Worm (Caenorhabditis elegans) whole organism, young adult: Measurements from ENCODE around the gene Y54G2A.13.
A peak's percentile ranks its signal among the peaks of the same experiment; 100 is the strongest.

Experiments used
- B0019.2 ChIP-seq: fragments of 200-800 bp; sonication (Bioruptor generic); conservative IDR thresholded peaks from 2 replicates; pipeline ENCODE4 v1.3.6; 2022; ENCODE audit warnings: missing genetic modification reagents, missing genetic modification characterization, missing compliant biosample characterization
- B0035.1 ChIP-seq: sonication (generic microtip); optimal IDR thresholded peaks from 2 replicates; lab custom pipeline; 2016; ENCODE audit warnings: missing genetic modification characterization, mild to moderate bottlenecking, missing compliant biosample characterization, missing genotype, missing genetic modification reagents
- B0336.3 ChIP-seq: fragments of 200-800 bp; sonication (Bioruptor generic); IDR thresholded peaks from 2 replicates; pipeline ENCODE4 v1.3.6; 2022; ENCODE audit warnings: missing genetic modification characterization, missing compliant biosample characterization
- C06A6.2 ChIP-seq: fragments of 200-800 bp; sonication (Bioruptor generic); conservative IDR thresholded peaks from 2 replicates; pipeline ENCODE4 v1.3.6; 2022; ENCODE audit warnings: missing genetic modification characterization, missing compliant biosample characterization
- C17E4.6 ChIP-seq: fragments of 200-800 bp; sonication (Bioruptor generic); IDR thresholded peaks from 2 replicates; pipeline ENCODE4 v1.3.6; 2022; ENCODE audit warnings: missing genetic modification reagents, missing genetic modification characterization, missing compliant biosample characterization
- F52B5.7 ChIP-seq: sonication (generic microtip); optimal IDR thresholded peaks from 2 replicates; lab custom pipeline; 2016; ENCODE audit warnings: mild to moderate bottlenecking, missing genetic modification characterization, missing compliant biosample characterization
- F55B11.4 ChIP-seq: sonication (generic microtip); optimal IDR thresholded peaks from 2 replicates; lab custom pipeline; 2016; ENCODE audit warnings: missing compliant biosample characterization, missing genetic modification characterization, borderline replicate concordance; ENCODE audit not compliant: insufficient read depth
- F57C9.4 ChIP-seq: sonication (generic microtip); optimal IDR thresholded peaks from 2 replicates; lab custom pipeline; 2017; ENCODE audit warnings: mild to moderate bottlenecking, missing genetic modification characterization, missing compliant biosample characterization
- T07F8.4 ChIP-seq: sonication (generic microtip); optimal IDR thresholded peaks from 2 replicates; lab custom pipeline; 2016; ENCODE audit warnings: mild to moderate bottlenecking, missing genetic modification characterization, moderate library complexity, missing compliant biosample characterization
- Y53G8AR.9 ChIP-seq: fragments of 200-800 bp; sonication (Bioruptor generic); conservative IDR thresholded peaks from 2 replicates; pipeline ENCODE4 v1.3.6; 2022; ENCODE audit warnings: missing genetic modification reagents, missing genetic modification characterization, missing compliant biosample characterization
- Y56A3A.18 ChIP-seq: fragments of 200-800 bp; sonication (Bioruptor generic); IDR thresholded peaks from 2 replicates; pipeline ENCODE4 v1.3.6; 2022; ENCODE audit warnings: missing genetic modification reagents, missing genetic modification characterization, missing compliant biosample characterization
- Y67H2A.10 ChIP-seq: fragments of 200-800 bp; sonication (Bioruptor generic); conservative IDR thresholded peaks from 2 replicates; pipeline ENCODE4 v1.3.6; 2022; ENCODE audit warnings: missing genetic modification reagents, missing genetic modification characterization, missing compliant biosample characterization
- Y79H2A.3 ChIP-seq: fragments of 200-800 bp; sonication (Bioruptor generic); conservative IDR thresholded peaks from 2 replicates; pipeline ENCODE4 v1.3.6; 2022; ENCODE audit warnings: missing genetic modification reagents, missing genetic modification characterization, missing compliant biosample characterization
- ama-1 ChIP-seq, 3 experiments: fragments of 150-350 bp in 1 of 3; sonication (generic microtip) in 2 of 3; optimal IDR thresholded peaks; 2 replicates each; lab custom pipeline; 2014 to 2018; ENCODE audit warnings: missing biosample characterization in 2 of 3, missing genetic modification characterization in 2 of 3, missing genetic modification reagents in 2 of 3
- aptf-2 ChIP-seq: fragments of 200-800 bp; sonication (Bioruptor generic); conservative IDR thresholded peaks from 2 replicates; pipeline ENCODE4 v1.3.6; 2022; ENCODE audit warnings: missing genetic modification reagents, missing genetic modification characterization, missing compliant biosample characterization
- aptf-3 ChIP-seq: fragments of 200-800 bp; sonication (Bioruptor generic); IDR thresholded peaks from 2 replicates; pipeline ENCODE4 v1.3.6; 2022; ENCODE audit warnings: missing genetic modification characterization, missing compliant biosample characterization
- atf-7 ChIP-seq: sonication (generic microtip); optimal IDR thresholded peaks from 2 replicates; lab custom pipeline; 2017; ENCODE audit warnings: mild to moderate bottlenecking, missing genetic modification characterization, missing compliant biosample characterization
- bed-2 ChIP-seq: fragments of 200-800 bp; sonication (Bioruptor generic); IDR thresholded peaks from 2 replicates; pipeline ENCODE4 v1.3.6; 2022; ENCODE audit warnings: missing genetic modification reagents, missing genetic modification characterization, missing compliant biosample characterization
- ccch-3 ChIP-seq: fragments of 200-800 bp; sonication (Bioruptor generic); optimal IDR thresholded peaks from 2 replicates; lab custom pipeline; 2018; ENCODE audit warnings: mild to moderate bottlenecking, missing genetic modification characterization, missing compliant biosample characterization
- ceh-27 ChIP-seq: fragments of 200-800 bp; sonication (Bioruptor generic); optimal IDR thresholded peaks from 2 replicates; lab custom pipeline; 2018; ENCODE audit warnings: mild to moderate bottlenecking, missing genetic modification characterization, moderate library complexity, missing compliant biosample characterization
- ceh-58 ChIP-seq: fragments of 200-800 bp; sonication (Bioruptor generic); IDR thresholded peaks from 2 replicates; pipeline ENCODE4 v1.3.6; 2022; ENCODE audit warnings: missing genetic modification characterization, missing compliant biosample characterization
- ceh-79 ChIP-seq: sonication (generic microtip); optimal IDR thresholded peaks from 2 replicates; lab custom pipeline; 2017; ENCODE audit warnings: mild to moderate bottlenecking, missing genetic modification characterization, missing compliant biosample characterization
- chd-7 ChIP-seq: sonication (generic microtip); optimal IDR thresholded peaks from 2 replicates; lab custom pipeline; 2016; ENCODE audit warnings: mild to moderate bottlenecking, missing genetic modification characterization, moderate library complexity, missing compliant biosample characterization
- die-1 ChIP-seq: sonication (generic microtip); optimal IDR thresholded peaks from 2 replicates; lab custom pipeline; 2016; ENCODE audit warnings: missing genotype, mild to moderate bottlenecking, missing genetic modification characterization, missing compliant biosample characterization
- dpff-1 ChIP-seq: sonication (generic microtip); optimal IDR thresholded peaks from 2 replicates; lab custom pipeline; 2017; ENCODE audit warnings: mild to moderate bottlenecking, missing genetic modification characterization, missing compliant biosample characterization
- egl-44 ChIP-seq: fragments of 200-800 bp; sonication (Bioruptor generic); IDR thresholded peaks from 2 replicates; pipeline ENCODE4 v1.3.6; 2022; ENCODE audit warnings: missing genetic modification reagents, missing genetic modification characterization, missing compliant biosample characterization
- hlh-12 ChIP-seq: sonication (generic microtip); optimal IDR thresholded peaks from 2 replicates; lab custom pipeline; 2016; ENCODE audit warnings: missing genetic modification characterization, missing compliant biosample characterization
- hmg-1.2 ChIP-seq: fragments of 200-800 bp; sonication (Bioruptor generic); IDR thresholded peaks from 2 replicates; pipeline ENCODE4 v1.3.6; 2022; ENCODE audit warnings: missing genetic modification reagents, missing genetic modification characterization, missing compliant biosample characterization
- hsf-1 ChIP-seq: fragments of 200-800 bp; sonication (Bioruptor generic); IDR thresholded peaks from 2 replicates; pipeline ENCODE4 v1.3.6; 2022; ENCODE audit warnings: missing genetic modification reagents, missing genetic modification characterization, missing compliant biosample characterization
- let-526 ChIP-seq: fragments of 200-800 bp; sonication (Bioruptor generic); IDR thresholded peaks from 2 replicates; pipeline ENCODE4 v1.3.6; 2022; ENCODE audit warnings: missing genetic modification reagents, missing genetic modification characterization, missing compliant biosample characterization
- lin-40 ChIP-seq: sonication (generic microtip); optimal IDR thresholded peaks from 2 replicates; lab custom pipeline; 2016; ENCODE audit warnings: missing genetic modification characterization, mild to moderate bottlenecking, missing compliant biosample characterization, missing genotype, missing genetic modification reagents
- madf-3 ChIP-seq: fragments of 200-800 bp; sonication (Bioruptor generic); IDR thresholded peaks from 2 replicates; pipeline ENCODE4 v1.3.6; 2022; ENCODE audit warnings: missing genetic modification reagents, missing genetic modification characterization, missing compliant biosample characterization
- madf-6 ChIP-seq: fragments of 200-800 bp; sonication (Bioruptor generic); IDR thresholded peaks from 2 replicates; pipeline ENCODE4 v1.3.6; 2022; ENCODE audit warnings: missing genetic modification reagents, missing genetic modification characterization, missing compliant biosample characterization
- mcd-1 ChIP-seq: fragments of 200-800 bp; sonication (Bioruptor generic); IDR thresholded peaks from 2 replicates; pipeline ENCODE4 v1.3.6; 2022; ENCODE audit warnings: missing genetic modification reagents, missing genetic modification characterization, missing compliant biosample characterization
- nfya-2 ChIP-seq: fragments of 200-800 bp; sonication (Bioruptor generic); IDR thresholded peaks from 2 replicates; pipeline ENCODE4 v1.3.6; 2022; ENCODE audit warnings: missing genetic modification reagents, missing genetic modification characterization, missing compliant biosample characterization
- nhr-120 ChIP-seq: fragments of 200-800 bp; sonication (Bioruptor generic); IDR thresholded peaks from 2 replicates; pipeline ENCODE4 v1.3.6; 2022; ENCODE audit warnings: missing genetic modification characterization, missing compliant biosample characterization
- nhr-179 ChIP-seq: sonication (generic microtip); optimal IDR thresholded peaks from 2 replicates; lab custom pipeline; 2016; ENCODE audit warnings: mild to moderate bottlenecking, missing genetic modification characterization, missing compliant biosample characterization
- pbrm-1 ChIP-seq: fragments of 200-800 bp; sonication (Bioruptor generic); IDR thresholded peaks from 2 replicates; pipeline ENCODE4 v1.3.6; 2022; ENCODE audit warnings: missing genetic modification reagents, missing genetic modification characterization, missing compliant biosample characterization
- pha-4 ChIP-seq: fragments of 150-350 bp; sonication (generic microtip); optimal IDR thresholded peaks from 2 replicates; lab custom pipeline; 2014; ENCODE audit warnings: missing biosample characterization, missing genetic modification reagents, missing genetic modification characterization
- repo-1 ChIP-seq: sonication (generic microtip); optimal IDR thresholded peaks from 2 replicates; lab custom pipeline; 2017; ENCODE audit warnings: mild to moderate bottlenecking, missing genetic modification characterization, missing compliant biosample characterization
- rpc-1 ChIP-seq, 2 experiments: fragments of 150-350 bp in 1 of 2; sonication (generic microtip) in 1 of 2; optimal IDR thresholded peaks; 2 replicates each; lab custom pipeline; 2014 to 2018; ENCODE audit warnings: missing biosample characterization in 1 of 2, missing genetic modification characterization in 1 of 2, missing genetic modification reagents in 1 of 2, missing genotype in 1 of 2
- sea-2 ChIP-seq: fragments of 200-800 bp; sonication (Bioruptor generic); IDR thresholded peaks from 2 replicates; pipeline ENCODE4 v1.3.6; 2022; ENCODE audit warnings: missing genetic modification characterization, missing compliant biosample characterization
- snpc-3.4 ChIP-seq: sonication (generic microtip); optimal IDR thresholded peaks from 2 replicates; lab custom pipeline; 2017; ENCODE audit warnings: missing genetic modification characterization, mild to moderate bottlenecking, missing compliant biosample characterization, antibody characterized with exemption, moderate library complexity, missing genotype, missing genetic modification reagents
- somi-1 ChIP-seq: fragments of 200-800 bp; sonication (Bioruptor generic); optimal IDR thresholded peaks from 2 replicates; lab custom pipeline; 2018; ENCODE audit warnings: mild to moderate bottlenecking, missing genetic modification characterization, missing compliant biosample characterization
- sptf-2 ChIP-seq: fragments of 200-800 bp; sonication (Bioruptor generic); optimal IDR thresholded peaks from 2 replicates; lab custom pipeline; 2018; ENCODE audit warnings: mild to moderate bottlenecking, missing genetic modification characterization, missing compliant biosample characterization
- tbp1 ChIP-seq: fragments of 200-800 bp; sonication (Bioruptor generic); optimal IDR thresholded peaks from 2 replicates; lab custom pipeline; 2018; ENCODE audit warnings: mild to moderate bottlenecking, missing genetic modification characterization, missing compliant biosample characterization
- unc-130 ChIP-seq: sonication (generic microtip); optimal IDR thresholded peaks from 2 replicates; lab custom pipeline; 2016; ENCODE audit warnings: missing genetic modification reagents, missing genetic modification characterization, missing compliant biosample characterization
- zim-3 ChIP-seq: sonication (generic microtip); optimal IDR thresholded peaks from 2 replicates; lab custom pipeline; 2017; ENCODE audit warnings: mild to moderate bottlenecking, missing genetic modification characterization, moderate library complexity, missing compliant biosample characterization
- ztf-6 ChIP-seq: fragments of 200-800 bp; sonication (Bioruptor generic); IDR thresholded peaks from 2 replicates; pipeline ENCODE4 v1.3.6; 2022; ENCODE audit warnings: missing genetic modification reagents, missing genetic modification characterization, missing compliant biosample characterization

The Y54G2A.13 gene

ce11 chrIV:2802193-2802592 lies 17.3 kb downstream of the Y54G2A.13 start (continued):
- TF ChIP-seq B0035.1 (tag; lab: Kevin White, UChicago) (no peak), bed-2 (GFP tag; lab: Robert Waterston, UW) (no peak), F57C9.4 (no peak), pha-4 (tag; lab: Kevin White, UChicago) (no peak), Y79H2A.3 (GFP tag; lab: Robert Waterston, UW) (no peak), hsf-1 (GFP tag; lab: Robert Waterston, UW) (no peak), nhr-179 (tag; lab: Kevin White, UChicago) (no peak), B0019.2 (GFP tag; lab: Robert Waterston, UW) (no peak), nfya-2 (GFP tag; lab: Robert Waterston, UW) (no peak), mcd-1 (GFP tag; lab: Robert Waterston, UW) (0 out of 2 replicates have a peak, but pooled peaks have one; percentile 41), egl-44 (0 out of 2 replicates have a peak, but pooled peaks have one; percentile 32), C17E4.6 (GFP tag; lab: Robert Waterston, UW) (no peak), snpc-3.4 (tag; lab: Kevin White, UChicago) (peak; percentile 7), rpc-1 (optimal IDR thresholded peaks at IDR 0.05; lab: Kevin White, UChicago) (peak; percentile 66), rpc-1 (tag; optimal IDR thresholded peaks at IDR 0.05; lab: Kevin White, UChicago) (peak; percentile 85), dpff-1 (tag; lab: Kevin White, UChicago) (no peak), lin-40 (no peak), Y56A3A.18 (GFP tag; lab: Robert Waterston, UW) (no peak), ama-1 (optimal IDR thresholded peaks at IDR 0.05; lab: Kevin White, UChicago) (no peak), ama-1 (GFP tag; optimal IDR thresholded peaks at IDR 0.05; lab: Kevin White, UChicago) (no peak), hlh-12 (tag; lab: Kevin White, UChicago) (no peak), C06A6.2 (no peak), Y67H2A.10 (no peak), tbp1 (GFP tag; lab: Kevin White, UChicago) (peak; percentile 96), hmg-1.2 (peak; percentile 72), let-526 (GFP tag; lab: Robert Waterston, UW) (no peak), F55B11.4 (no peak), ccch-3 (no peak), die-1 (tag; lab: Kevin White, UChicago) (peak; percentile 66), B0336.3 (GFP tag; lab: Robert Waterston, UW) (no peak), nhr-120 (GFP tag; lab: Robert Waterston, UW) (no peak), madf-6 (peak; percentile 58; the same call in 1 of the 2 replicates), chd-7 (tag; lab: Kevin White, UChicago) (peak; percentile 22), aptf-3 (GFP tag; lab: Robert Waterston, UW) (no peak), aptf-2 (GFP tag; lab: Robert Waterston, UW) (no peak), T07F8.4 (tag; lab: Kevin White, UChicago) (peak; percentile 40), ceh-27 (GFP tag; lab: Kevin White, UChicago) (no peak), sea-2 (no peak), ceh-79 (no peak), F52B5.7 (tag; lab: Kevin White, UChicago) (peak; percentile 62), madf-3 (GFP tag; lab: Robert Waterston, UW) (0 out of 2 replicates have a peak, but pooled peaks have one; percentile 54), Y53G8AR.9 (GFP tag; lab: Robert Waterston, UW) (no peak), sptf-2 (GFP tag; lab: Kevin White, UChicago) (no peak), unc-130 (no peak), atf-7 (tag; lab: Kevin White, UChicago) (no peak), ztf-6 (GFP tag; lab: Robert Waterston, UW) (0 out of 2 replicates have a peak, but pooled peaks have one; percentile 31), ceh-58 (GFP tag; lab: Robert Waterston, UW) (no peak), somi-1 (GFP tag; lab: Kevin White, UChicago) (no peak), pbrm-1 (GFP tag; lab: Robert Waterston, UW) (0 out of 2 replicates have a peak, but pooled peaks have one; percentile 39), zim-3 (tag; lab: Kevin White, UChicago) (peak; percentile 70), repo-1 (tag; lab: Kevin White, UChicago) (no peak)
